Worm (Caenorhabditis elegans): ENCODE results near the gene Y39B6A.25.

- TF ChIP-seq unc-130 (GFP tag; optimal IDR thresholded peaks at IDR 0.05), result no peak
- no peak for TF ChIP-seq dpl-1 (GFP tag; optimal IDR thresholded peaks at IDR 0.05)
- TF ChIP-seq nhr-11 (tag; optimal IDR thresholded peaks at IDR 0.05), result no peak
- no peak for TF ChIP-seq daf-12 (tag; optimal IDR thresholded peaks at IDR 0.05)
Observed at ce11 chrV:19001016-19001415, 25.2 kb upstream of the Y39B6A.25 start, which contains the start of gene Y39B6A.34.

Data from whole organism, L4 larva.